Fruit fly (Drosophila melanogaster) S2 (cell line): ENCODE results near the gene Tango9.

ENCODE experiments used
- CG8478 ChIP-seq: fragments of >200 bp; optimal IDR thresholded peaks from 2 replicates; lab custom pipeline; 2018
- CTCF ChIP-seq, 2 experiments: fragments of >200 bp; optimal IDR thresholded peaks; 2 replicates each; lab custom pipeline; 2018

dm6 chr3R:11969217-11969616, 5.5 kb downstream of the Tango9 start:
- TF ChIP-seq CTCF (optimal IDR thresholded peaks at IDR 0.05; lab: Kevin White, UChicago) = no peak
- no peak for TF ChIP-seq CG8478
